Fruit fly (Drosophila melanogaster): ENCODE results near the gene CG4592.

CG4592 gene

dm6 chr2L:9915011-9915850 lies 6.2 kb upstream of the CG4592 start, which contains the start of gene yip2 (continued):
- TF ChIP-seq BEAF-32 (GFP tag; optimal IDR thresholded peaks at IDR 0.05): peak; percentile 2
- no peak for TF ChIP-seq CG18476 (GFP tag; optimal IDR thresholded peaks at IDR 0.05)
- no peak for TF ChIP-seq tup (GFP tag; optimal IDR thresholded peaks at IDR 0.05)
- peak; percentile 64; the same call in 1 of the 3 replicates for TF ChIP-seq gce (GFP tag; IDR thresholded peaks at IDR 0.05)
- no peak for TF ChIP-seq tll (GFP tag; optimal IDR thresholded peaks at IDR 0.05)
- TF ChIP-seq Ets97D (GFP tag; optimal IDR thresholded peaks at IDR 0.05): peak; percentile 15
- peak; percentile 52 for TF ChIP-seq Dip3 (GFP tag; optimal IDR thresholded peaks at IDR 0.05)
- TF ChIP-seq CG11247 (GFP tag; IDR thresholded peaks at IDR 0.05): peak; percentile 40
- no peak for TF ChIP-seq CG9215 (GFP tag; IDR thresholded peaks at IDR 0.05)
- TF ChIP-seq CG15696 (tag; optimal IDR thresholded peaks at IDR 0.05): no peak
- peak; percentile 69 for TF ChIP-seq CG17385 (GFP tag; optimal IDR thresholded peaks at IDR 0.05)
- TF ChIP-seq Rfx (GFP tag; IDR thresholded peaks at IDR 0.05): peak; percentile 81
- TF ChIP-seq scrt (GFP tag; optimal IDR thresholded peaks at IDR 0.05): peak; percentile 51
- peak; percentile 65 for TF ChIP-seq CG13894 (tag; optimal IDR thresholded peaks at IDR 0.05)
- peak; percentile 29 for TF ChIP-seq Nf-YB (GFP tag; optimal IDR thresholded peaks at IDR 0.05)
- peak; percentile 58 for TF ChIP-seq NfI (GFP tag; optimal IDR thresholded peaks at IDR 0.05)
- no peak for TF ChIP-seq CG1233 (GFP tag; optimal IDR thresholded peaks at IDR 0.05)
- TF ChIP-seq Mrtf (GFP tag; IDR thresholded peaks at IDR 0.05): no peak
- TF ChIP-seq Ravus (GFP tag; IDR thresholded peaks at IDR 0.05): no peak
- no peak for TF ChIP-seq CG14860 (GFP tag; IDR thresholded peaks at IDR 0.05; ENCODE audit: partially characterized antibody)
- TF ChIP-seq CG8924 (tag; optimal IDR thresholded peaks at IDR 0.05): peak; percentile 66
- peak; percentile 44 for TF ChIP-seq vfl (GFP tag; optimal IDR thresholded peaks at IDR 0.05)
- TF ChIP-seq Dip2 (GFP tag; IDR thresholded peaks at IDR 0.05): no peak
- TF ChIP-seq CG14014 (GFP tag; IDR thresholded peaks at IDR 0.05): peak; percentile 70
- TF ChIP-seq cas (GFP tag; IDR thresholded peaks at IDR 0.05): 0 out of 2 replicates have a peak, but pooled peaks have one; percentile 10
- TF ChIP-seq NC2β (GFP tag; optimal IDR thresholded peaks at IDR 0.05): no peak
- peak; percentile 61 for TF ChIP-seq CG11398 (GFP tag; optimal IDR thresholded peaks at IDR 0.05)
- TF ChIP-seq CG32772 (GFP tag; IDR thresholded peaks at IDR 0.05): no peak
- no peak for TF ChIP-seq knrl (GFP tag; IDR thresholded peaks at IDR 0.05; ENCODE audit: partially characterized antibody)
- TF ChIP-seq stc (GFP tag; IDR thresholded peaks at IDR 0.05): peak; percentile 64
- TF ChIP-seq rib (GFP tag; IDR thresholded peaks at IDR 0.05): peak; percentile 68; the same call in 1 of the 2 replicates
- TF ChIP-seq cwo (GFP tag; optimal IDR thresholded peaks at IDR 0.05): peak; percentile 35
- peak; percentile 74 for TF ChIP-seq Sox102F (GFP tag; optimal IDR thresholded peaks at IDR 0.05)
- peak; percentile 55 for TF ChIP-seq CG17568 (GFP tag; optimal IDR thresholded peaks at IDR 0.05)
- no peak for TF ChIP-seq CG31365 (tag; optimal IDR thresholded peaks at IDR 0.05)
- TF ChIP-seq sisA (GFP tag; IDR thresholded peaks at IDR 0.05): 0 out of 2 replicates have a peak, but pooled peaks have one; percentile 17
- TF ChIP-seq NK7.1 (GFP tag; optimal IDR thresholded peaks at IDR 0.05): no peak
- peak; percentile 44 for TF ChIP-seq ATbp (GFP tag; optimal IDR thresholded peaks at IDR 0.05)
- TF ChIP-seq Fer2 (tag; optimal IDR thresholded peaks at IDR 0.05): no peak
- 0 out of 2 replicates have a peak, but pooled peaks have one; percentile 6 for TF ChIP-seq Taf1 (GFP tag; IDR thresholded peaks at IDR 0.05)
- peak; percentile 42 for TF ChIP-seq CoRest (tag; optimal IDR thresholded peaks at IDR 0.05)
- peak; percentile 34; the same call in 2 of the 3 replicates for TF ChIP-seq CG17361 (GFP tag; IDR thresholded peaks at IDR 0.05)
- TF ChIP-seq fd102C (GFP tag; optimal IDR thresholded peaks at IDR 0.05): no peak
- TF ChIP-seq CG12299 (tag; optimal IDR thresholded peaks at IDR 0.05): peak; percentile 10
- TF ChIP-seq CG1792 (GFP tag; optimal IDR thresholded peaks at IDR 0.05): peak; percentile 48
- TF ChIP-seq Nf-YA (GFP tag; IDR thresholded peaks at IDR 0.05): peak; percentile 51; the same call in 1 of the 2 replicates
- no peak for TF ChIP-seq sqz (GFP tag; optimal IDR thresholded peaks at IDR 0.05)
- TF ChIP-seq Blimp-1 (GFP tag; optimal IDR thresholded peaks at IDR 0.05): peak; percentile 42
